Fruit fly (Drosophila melanogaster): ENCODE measurements around the gene CG17572.

dm6 chr2L:19069548-19070145 lies 4.3 kb downstream of the CG17572 start, which contains the start of gene CG10702:
- no peak for TF ChIP-seq insv (optimal IDR thresholded peaks at IDR 0.05)
- no peak for TF ChIP-seq ttk (optimal IDR thresholded peaks at IDR 0.05)
- no peak for TF ChIP-seq psq (optimal IDR thresholded peaks at IDR 0.05)
- no peak for TF ChIP-seq Myc (optimal IDR thresholded peaks at IDR 0.05)

Measured in Kc167 (cell line).